Worm (Caenorhabditis elegans) whole organism, midembryonic: ENCODE measurements around the gene B0244.4.

Experiments
- flt-1 ChIP-seq: fragments of 200-800 bp; sonication (Bioruptor generic); IDR thresholded peaks from 2 replicates; pipeline ENCODE4 v1.3.6; 2022; ENCODE audit warnings: missing genetic modification characterization, missing compliant biosample characterization
- med-1 ChIP-seq: sonication (generic microtip); optimal IDR thresholded peaks from 2 replicates; lab custom pipeline; 2017; ENCODE audit warnings: missing genetic modification characterization, mild to moderate bottlenecking, missing compliant biosample characterization, antibody characterized with exemption, missing genetic modification reagents; ENCODE audit not compliant: insufficient read depth
- ref-1 ChIP-seq: fragments of 200-800 bp; sonication (Bioruptor generic); conservative IDR thresholded peaks from 2 replicates; pipeline ENCODE4 v1.3.6; 2022; ENCODE audit warnings: missing genetic modification reagents, missing genetic modification characterization, missing compliant biosample characterization
- ztf-29 ChIP-seq: fragments of 200-800 bp; sonication (Bioruptor generic); IDR thresholded peaks from 2 replicates; pipeline ENCODE4 v1.3.6; 2022; ENCODE audit warnings: missing genetic modification reagents, missing genetic modification characterization, missing compliant biosample characterization

DNA sequence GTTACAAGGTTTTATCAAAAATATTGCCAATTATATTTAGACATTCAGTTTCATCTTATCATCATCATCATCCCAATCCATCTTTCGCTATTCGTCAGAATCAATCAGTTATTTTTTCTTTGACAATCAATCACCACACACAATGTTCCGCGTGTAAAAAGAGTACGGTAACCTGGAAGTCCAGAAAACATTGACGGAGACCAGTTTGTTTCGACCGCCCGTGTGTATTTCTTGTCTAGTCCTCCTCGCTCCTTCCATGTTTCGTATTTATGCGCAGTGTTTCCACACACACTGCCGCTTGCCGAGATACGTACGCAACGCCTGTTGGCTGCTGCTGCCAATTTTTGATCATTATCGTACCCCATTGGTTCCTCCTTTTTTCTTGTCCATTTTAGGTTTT, 36.6 kb upstream of the B0244.4 start:
- TF ChIP-seq flt-1 (GFP tag; lab: Robert Waterston, UW): no peak
- no peak for TF ChIP-seq ref-1 (GFP tag; lab: Robert Waterston, UW)
- no peak for TF ChIP-seq med-1 (GFP tag; lab: Kevin White, UChicago)
- no peak for TF ChIP-seq ztf-29 (GFP tag; lab: Robert Waterston, UW)
